Fruit fly (Drosophila melanogaster): Measurements from ENCODE around the gene CG42394.
A peak's percentile ranks its signal among the peaks of the same experiment; 100 is the strongest.

Gene CG42394

dm6 chr3R:10872148-10872783, 22.6 kb downstream of the CG42394 start, which contains the start of gene Fdh (continued):
- TF ChIP-seq esg (GFP tag; conservative IDR thresholded peaks at IDR 0.05) (no peak), CG12299 (tag; optimal IDR thresholded peaks at IDR 0.05) (peak; percentile 31), Kr (GFP tag; optimal IDR thresholded peaks at IDR 0.05) (no peak), eve (GFP tag; optimal IDR thresholded peaks at IDR 0.05) (no peak), sim (GFP tag; IDR thresholded peaks at IDR 0.05) (no peak), Deaf1 (tag; optimal IDR thresholded peaks at IDR 0.05) (no peak), CG8281 (tag; optimal IDR thresholded peaks at IDR 0.05) (no peak), Mrtf (GFP tag; IDR thresholded peaks at IDR 0.05) (0 out of 3 replicates have a peak, but pooled peaks have one; percentile 41), CG10654 (GFP tag; optimal IDR thresholded peaks at IDR 0.05) (peak; percentile 36), BEAF-32 (GFP tag; optimal IDR thresholded peaks at IDR 0.05) (peak; percentile 22), CG11398 (GFP tag; optimal IDR thresholded peaks at IDR 0.05) (no peak), Atf3 (GFP tag; optimal IDR thresholded peaks at IDR 0.05) (no peak), CG6854 (GFP tag; optimal IDR thresholded peaks at IDR 0.05) (no peak), sd (tag; optimal IDR thresholded peaks at IDR 0.05) (peak; percentile 58), dimm (GFP tag; IDR thresholded peaks at IDR 0.05) (no peak), lmd (GFP tag; IDR thresholded peaks at IDR 0.05) (peak; percentile 32; the same call in 1 of the 2 replicates), chinmo (GFP tag; IDR thresholded peaks at IDR 0.05; ENCODE audit: partially characterized antibody) (no peak), CG6175 (GFP tag; IDR thresholded peaks at IDR 0.05) (no peak), CG7987 (GFP tag; optimal IDR thresholded peaks at IDR 0.05) (peak; percentile 34), MBD-R2 (GFP tag; IDR thresholded peaks at IDR 0.05) (peak; percentile 22; the same call in 1 of the 2 replicates), fd102C (GFP tag; optimal IDR thresholded peaks at IDR 0.05) (no peak), slou (GFP tag; optimal IDR thresholded peaks at IDR 0.05) (peak; percentile 5), CG10959 (GFP tag; IDR thresholded peaks at IDR 0.05) (no peak), CG31224 (GFP tag; IDR thresholded peaks at IDR 0.05) (no peak), Blimp-1 (GFP tag; optimal IDR thresholded peaks at IDR 0.05) (peak; percentile 56), CG17829 (tag; optimal IDR thresholded peaks at IDR 0.05) (peak; percentile 75), ro (GFP tag; IDR thresholded peaks at IDR 0.05) (no peak), CG18599 (GFP tag; optimal IDR thresholded peaks at IDR 0.05) (peak; percentile 55), MTF-1 (GFP tag; optimal IDR thresholded peaks at IDR 0.05; ENCODE audit: borderline replicate concordance) (peak; percentile 30), zen2 (GFP tag; IDR thresholded peaks at IDR 0.05; ENCODE audit: partially characterized antibody) (no peak), bbx (GFP tag; IDR thresholded peaks at IDR 0.05; ENCODE audit: partially characterized antibody) (no peak), CG3065 (GFP tag; optimal IDR thresholded peaks at IDR 0.05) (peak; percentile 29), zfh1 (GFP tag; IDR thresholded peaks at IDR 0.05) (peak; percentile 70), lbe (GFP tag; optimal IDR thresholded peaks at IDR 0.05) (peak; percentile 41), chn (GFP tag; optimal IDR thresholded peaks at IDR 0.05) (peak; percentile 1), CG1529 (GFP tag; optimal IDR thresholded peaks at IDR 0.05) (peak; percentile 44), Taf1 (GFP tag; IDR thresholded peaks at IDR 0.05) (no peak), CG7928 (GFP tag; optimal IDR thresholded peaks at IDR 0.05) (no peak), wor (GFP tag; IDR thresholded peaks at IDR 0.05) (no peak), bsh (GFP tag; optimal IDR thresholded peaks at IDR 0.05) (peak in 1 of 2 experiments; percentile 59), Sox100B (GFP tag; optimal IDR thresholded peaks at IDR 0.05) (peak; percentile 75), CG8765 (GFP tag; IDR thresholded peaks at IDR 0.05) (no peak), CG7357 (GFP tag; IDR thresholded peaks at IDR 0.05) (no peak), otp (GFP tag; IDR thresholded peaks at IDR 0.05) (no peak), dpn (GFP tag; optimal IDR thresholded peaks at IDR 0.05) (peak in 1 of 2 experiments; percentile 53), Trl (optimal IDR thresholded peaks at IDR 0.05) (no peak), Trl (GFP tag; optimal IDR thresholded peaks at IDR 0.05) (peak; percentile 45), CG17568 (GFP tag; optimal IDR thresholded peaks at IDR 0.05) (no peak), CG17912 (GFP tag; optimal IDR thresholded peaks at IDR 0.05) (no peak), CG3995 (GFP tag; optimal IDR thresholded peaks at IDR 0.05) (peak; percentile 31)

Measured in whole organism, embryonic.